Worm (Caenorhabditis elegans) whole organism, L1 larva: ENCODE measurements around the gene C15H11.11.

ENCODE experiments used
- nhr-76 ChIP-seq: sonication (generic microtip); optimal IDR thresholded peaks from 2 replicates; lab custom pipeline; 2017; ENCODE audit warnings: missing biosample characterization, missing genetic modification characterization
- ztf-11 ChIP-seq, 2 experiments: sonication (generic microtip); optimal IDR thresholded peaks; 2 replicates each; lab custom pipeline; 2016 to 2017; ENCODE audit warnings: missing genetic modification characterization in 2 of 2, missing biosample characterization in 1 of 2, missing compliant biosample characterization in 1 of 2

ce11 chrV:14391830-14392229 lies 23.5 kb upstream of the C15H11.11 start, which contains the start of gene C15H11.10:
- TF ChIP-seq nhr-76 (no peak), ztf-11 (tag; optimal IDR thresholded peaks at IDR 0.05; lab: Kevin White, UChicago) (no peak)
